Fruit fly (Drosophila melanogaster) whole organism, embryonic: ENCODE data around the gene rhea.

ENCODE experiments used
- Abd-B ChIP-seq: fragments of 200-800 bp; sonication (Bioruptor generic); optimal IDR thresholded peaks from 2 replicates; lab custom pipeline; 2018; ENCODE audit warnings: missing biosample characterization, mild to moderate bottlenecking, missing genetic modification characterization, moderate library complexity
- CG10654 ChIP-seq: fragments of 200-800 bp; sonication (Bioruptor generic); optimal IDR thresholded peaks from 2 replicates; lab custom pipeline; 2016; ENCODE audit warnings: missing biosample characterization, missing genetic modification characterization
- CG13123 ChIP-seq: fragments of 200-800 bp; sonication (Bioruptor generic); optimal IDR thresholded peaks from 2 replicates; lab custom pipeline; 2016; ENCODE audit warnings: missing biosample characterization, missing genetic modification characterization
- CG17912 ChIP-seq: fragments of 200-800 bp; sonication (Bioruptor generic); optimal IDR thresholded peaks from 2 replicates; lab custom pipeline; 2018; ENCODE audit warnings: missing biosample characterization, mild to moderate bottlenecking, missing genetic modification characterization
- CG8388 ChIP-seq: fragments of 200-800 bp; sonication (Bioruptor generic); optimal IDR thresholded peaks from 2 replicates; lab custom pipeline; 2019; ENCODE audit warnings: missing biosample characterization, mild to moderate bottlenecking, missing genetic modification characterization, moderate library complexity
- ap ChIP-seq: fragments of 200-800 bp; sonication (Bioruptor generic); IDR thresholded peaks from 2 replicates; pipeline ENCODE4 v1.3.6; 2022; ENCODE audit warnings: missing biosample characterization, missing genetic modification characterization
- hth ChIP-seq: fragments of >200 bp; optimal IDR thresholded peaks from 2 replicates; lab custom pipeline; 2017; ENCODE audit warnings: inconsistent platforms
- lola ChIP-seq, 3 experiments: fragments of >200 bp in 2 of 3; fragments of 200-800 bp in 1 of 3; sonication (Bioruptor generic) in 1 of 3; optimal IDR thresholded peaks; 2 replicates each; lab custom pipeline; 2017 to 2019; ENCODE audit warnings: missing biosample characterization in 3 of 3, missing genetic modification characterization in 3 of 3, mild to moderate bottlenecking in 1 of 3, moderate library complexity in 1 of 3
- phol ChIP-seq: fragments of 200-800 bp; sonication (Bioruptor generic); optimal IDR thresholded peaks from 3 replicates; lab custom pipeline; 2018; ENCODE audit warnings: missing biosample characterization, mild to moderate bottlenecking, missing genetic modification characterization, moderate library complexity
- psq ChIP-seq: fragments of 200-800 bp; sonication (Bioruptor generic); optimal IDR thresholded peaks from 2 replicates; lab custom pipeline; 2017; ENCODE audit warnings: missing biosample characterization, missing genetic modification characterization
- repo ChIP-seq: fragments of 200-800 bp; sonication (Bioruptor generic); optimal IDR thresholded peaks from 2 replicates; lab custom pipeline; 2016; ENCODE audit warnings: missing biosample characterization, missing genetic modification characterization
- tgo ChIP-seq: fragments of 200-800 bp; sonication (Bioruptor generic); IDR thresholded peaks from 3 replicates; pipeline ENCODE4 v1.3.6; 2022; ENCODE audit warnings: missing biosample characterization, missing genetic modification characterization

DNA sequence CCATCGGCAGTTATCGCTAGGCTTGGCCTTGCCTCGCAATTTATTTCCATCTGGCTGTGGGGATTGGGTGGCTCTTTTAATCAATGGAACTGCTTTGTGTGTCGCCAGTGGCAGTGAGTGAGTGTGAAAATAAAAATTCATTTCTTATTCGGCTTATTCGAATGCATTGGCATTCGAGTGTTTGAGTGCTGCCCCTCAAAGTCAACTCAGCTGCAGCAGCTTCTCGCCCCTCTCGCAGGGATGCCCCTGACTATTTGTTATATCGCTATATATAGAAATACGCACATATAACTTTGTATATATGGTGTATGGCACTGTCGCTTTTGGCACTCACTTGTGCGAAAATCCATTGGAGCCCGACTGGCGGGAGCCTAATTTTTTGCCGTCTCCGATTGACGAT lies 6.0 kb downstream of the rhea start:
- no peak for TF ChIP-seq CG13123 (GFP tag; lab: Kevin White, UChicago)
- no peak for TF ChIP-seq psq
- TF ChIP-seq CG8388 (GFP tag; lab: Kevin White, UChicago): no peak
- no peak for TF ChIP-seq CG10654
- no peak for TF ChIP-seq repo (GFP tag; lab: Kevin White, UChicago)
- no peak for TF ChIP-seq hth (lab: Kevin White, UChicago)
- no peak for TF ChIP-seq ap
- TF ChIP-seq tgo (GFP tag; lab: Robert Waterston, UW): no peak
- TF ChIP-seq Abd-B (GFP tag; lab: Kevin White, UChicago): no peak
- TF ChIP-seq lola (GFP tag; optimal IDR thresholded peaks at IDR 0.05; lab: Kevin White, UChicago): no peak
- TF ChIP-seq CG17912: no peak
- no peak for TF ChIP-seq phol
